Worm (Caenorhabditis elegans): ENCODE measurements around the gene C25A11.2.

C25A11.2 gene

DNA sequence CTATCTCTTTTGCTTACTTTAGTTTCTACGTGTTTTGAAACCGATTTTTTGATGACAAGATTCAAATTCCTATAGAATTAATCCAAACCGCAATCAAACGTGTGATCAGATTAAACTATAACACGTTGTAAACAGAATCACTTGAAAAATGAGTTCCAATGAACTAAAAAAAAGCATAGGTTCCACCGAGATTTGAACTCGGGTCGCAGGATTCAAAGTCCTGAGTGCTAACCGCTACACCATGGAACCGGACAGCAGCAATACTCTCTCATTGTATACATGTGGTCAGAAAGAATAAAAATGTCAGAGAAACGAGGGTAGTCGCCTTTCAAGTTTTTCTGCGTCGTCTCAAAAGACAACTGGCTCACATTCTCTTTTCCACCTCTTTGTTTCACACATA lies 22.5 kb upstream of the C25A11.2 start (continued):
- TF ChIP-seq jun-1 (tag; optimal IDR thresholded peaks at IDR 0.05) (no peak), sup-37 (GFP tag; optimal IDR thresholded peaks at IDR 0.05) (no peak), ceh-8 (GFP tag; optimal IDR thresholded peaks at IDR 0.05) (peak; percentile 46), efl-1 (optimal IDR thresholded peaks at IDR 0.05) (peak; percentile 20 to 34), efl-1 (GFP tag; optimal IDR thresholded peaks at IDR 0.05 in 1 of 2) (no peak), F16B12.6 (tag; optimal IDR thresholded peaks at IDR 0.05) (no peak), nhr-47 (tag; optimal IDR thresholded peaks at IDR 0.05) (peak; percentile 78), mdl-1 (tag; optimal IDR thresholded peaks at IDR 0.05) (peak in 1 of 2 experiments; percentile 10), nhr-76 (tag; optimal IDR thresholded peaks at IDR 0.05) (no peak), ces-1 (GFP tag; optimal IDR thresholded peaks at IDR 0.05) (no peak), ama-1 (optimal IDR thresholded peaks at IDR 0.05) (no peak), isw-1 (GFP tag; IDR thresholded peaks at IDR 0.05) (no peak; the same call in 1 of the 2 replicates), pax-3 (tag; optimal IDR thresholded peaks at IDR 0.05) (no peak), zip-4 (GFP tag; optimal IDR thresholded peaks at IDR 0.05) (no peak), skn-1 (tag; optimal IDR thresholded peaks at IDR 0.05) (peak; percentile 10), unc-98 (GFP tag; IDR thresholded peaks at IDR 0.05) (no peak), C04F5.9 (tag; optimal IDR thresholded peaks at IDR 0.05) (no peak)

DNA sequence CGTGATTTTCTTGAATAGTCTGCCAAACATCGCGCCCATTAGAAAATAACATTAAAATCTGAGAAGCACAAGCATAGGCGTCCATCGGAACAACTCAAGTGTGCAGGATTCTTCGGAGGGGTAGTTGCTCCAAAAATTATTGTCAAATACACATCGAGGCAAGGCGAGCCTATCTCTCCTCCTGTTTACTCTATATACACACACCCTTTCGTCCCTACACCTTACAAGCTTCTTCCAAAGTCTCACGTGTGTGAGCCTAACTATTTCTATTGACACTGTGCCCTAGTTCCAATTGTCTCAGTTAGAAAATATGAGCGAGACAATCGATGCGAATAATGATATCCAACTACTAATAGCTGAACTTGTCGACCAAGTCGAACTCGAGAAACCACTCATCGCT lies 22.0 kb upstream of the C25A11.2 start:
- TF ChIP-seq mdl-1 (tag; optimal IDR thresholded peaks at IDR 0.05) (peak in 1 of 2 experiments; percentile 14), unc-62 (GFP tag; optimal IDR thresholded peaks at IDR 0.05) (no peak), nhr-77 (tag; optimal IDR thresholded peaks at IDR 0.05) (no peak), efl-1 (optimal IDR thresholded peaks at IDR 0.05) (no peak), efl-1 (GFP tag; optimal IDR thresholded peaks at IDR 0.05 in 1 of 2) (peak in 1 of 2 experiments; percentile 84)

DNA sequence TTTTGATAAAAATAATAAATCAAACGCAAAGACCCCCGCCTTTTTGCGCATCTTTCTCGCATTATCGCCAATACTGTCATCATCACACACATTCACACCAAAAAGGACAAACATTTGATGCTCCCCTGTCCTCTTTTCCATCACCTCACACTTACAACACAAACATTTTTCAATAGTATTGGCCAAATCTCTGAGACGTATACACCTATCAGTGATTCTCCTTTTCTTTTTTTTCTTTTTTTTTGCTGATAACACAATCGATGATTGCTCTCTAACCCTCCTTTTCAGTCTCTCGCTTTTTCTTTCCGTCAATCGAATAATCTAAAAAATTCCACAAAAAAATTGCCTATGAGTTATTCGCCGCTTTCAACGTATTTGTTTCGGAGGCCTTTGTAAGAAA lies 17.0 kb upstream of the C25A11.2 start:
- TF ChIP-seq elt-2 (tag; optimal IDR thresholded peaks at IDR 0.05) (peak; percentile 62), lin-35 (GFP tag; optimal IDR thresholded peaks at IDR 0.05) (peak in 1 of 2 experiments; percentile 16), lin-14 (GFP tag; optimal IDR thresholded peaks at IDR 0.05) (peak; percentile 8), ama-1 (optimal IDR thresholded peaks at IDR 0.05) (no peak), sptf-1 (tag; optimal IDR thresholded peaks at IDR 0.05) (no peak)

DNA sequence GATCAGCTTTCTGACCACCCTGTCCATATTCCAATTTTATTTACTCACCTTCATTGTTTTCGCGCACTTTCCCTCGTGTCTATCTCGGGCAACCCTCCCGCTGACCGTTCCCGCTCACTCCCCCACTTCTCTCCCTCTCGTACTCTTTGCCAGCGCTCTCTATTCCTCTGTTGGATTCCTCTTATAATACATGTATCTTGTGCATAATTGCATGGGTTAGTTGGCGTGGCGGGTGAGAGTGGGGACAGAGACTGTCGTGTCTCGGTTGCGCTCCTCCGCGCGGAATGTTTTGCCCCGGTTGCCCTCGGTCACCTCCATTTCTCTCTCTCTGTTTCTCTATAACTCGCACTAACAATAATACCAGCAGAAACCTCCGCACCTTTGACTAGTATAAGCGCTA lies 11.7 kb upstream of the C25A11.2 start:
- TF ChIP-seq sup-37 (GFP tag; optimal IDR thresholded peaks at IDR 0.05) (no peak), lin-35 (GFP tag; optimal IDR thresholded peaks at IDR 0.05) (no peak), fos-1 (tag; optimal IDR thresholded peaks at IDR 0.05) (no peak), nhr-90 (tag; optimal IDR thresholded peaks at IDR 0.05; ENCODE audit: poor library complexity) (no peak), fkh-10 (GFP tag; optimal IDR thresholded peaks at IDR 0.05) (no peak), unc-86 (tag; optimal IDR thresholded peaks at IDR 0.05) (no peak), aly-2 (tag; optimal IDR thresholded peaks at IDR 0.05) (no peak), blmp-1 (tag; optimal IDR thresholded peaks at IDR 0.05) (peak; percentile 74), efl-1 (optimal IDR thresholded peaks at IDR 0.05) (no peak), efl-1 (GFP tag; optimal IDR thresholded peaks at IDR 0.05 in 1 of 2) (peak in 1 of 2 experiments; percentile 41), lin-14 (GFP tag; optimal IDR thresholded peaks at IDR 0.05) (peak; percentile 18), pqm-1 (tag; optimal IDR thresholded peaks at IDR 0.05) (no peak)

DNA sequence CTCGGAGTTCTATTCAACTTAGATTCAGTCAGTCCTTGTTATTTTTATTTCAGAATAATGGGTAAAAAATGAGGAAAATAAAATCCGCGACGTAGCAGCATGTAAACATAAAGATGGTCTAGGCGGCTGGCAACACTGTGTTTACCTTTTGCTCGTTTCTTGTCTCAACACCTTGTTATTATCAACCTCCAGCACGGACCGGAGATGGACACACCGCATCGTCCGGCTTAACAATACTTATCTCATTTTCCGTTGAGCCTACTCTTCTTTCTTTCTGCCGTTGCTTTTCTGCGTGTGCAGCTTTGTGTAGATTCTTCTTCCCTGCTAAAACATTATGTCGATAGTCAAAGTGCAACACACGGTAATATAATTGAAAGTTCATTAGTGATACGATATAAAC lies 10.8 kb upstream of the C25A11.2 start:
- no peak for TF ChIP-seq C04F5.9 (tag; optimal IDR thresholded peaks at IDR 0.05)
- TF ChIP-seq pax-3 (tag; optimal IDR thresholded peaks at IDR 0.05) = no peak
- TF ChIP-seq fkh-10 (GFP tag; optimal IDR thresholded peaks at IDR 0.05) = no peak
- TF ChIP-seq lin-35 (GFP tag; optimal IDR thresholded peaks at IDR 0.05) = no peak
- no peak for TF ChIP-seq nhr-237 (tag; optimal IDR thresholded peaks at IDR 0.05)
- no peak for TF ChIP-seq lin-39 (tag; optimal IDR thresholded peaks at IDR 0.05)
- no peak for TF ChIP-seq fkh-8 (tag; optimal IDR thresholded peaks at IDR 0.05)
- no peak for TF ChIP-seq lir-3 (tag; optimal IDR thresholded peaks at IDR 0.05; ENCODE audit: poor library complexity)
- no peak for TF ChIP-seq pag-3 (tag; optimal IDR thresholded peaks at IDR 0.05; ENCODE audit: borderline replicate concordance, insufficient read depth)
- TF ChIP-seq xbp-1 (tag; optimal IDR thresholded peaks at IDR 0.05) = no peak
- TF ChIP-seq unc-62 (GFP tag; optimal IDR thresholded peaks at IDR 0.05) = no peak
- no peak for TF ChIP-seq nhr-28 (tag; optimal IDR thresholded peaks at IDR 0.05)
- no peak for TF ChIP-seq unc-130 (tag; optimal IDR thresholded peaks at IDR 0.05)
- TF ChIP-seq elt-3 (tag; optimal IDR thresholded peaks at IDR 0.05) = no peak
